Fruit fly (Drosophila melanogaster): ENCODE measurements around the gene TyrRII.

dm6 chr3R:17718051-17718693, 18.2 kb upstream of the TyrRII start, which contains the start of gene osa:
- TF ChIP-seq Myc (optimal IDR thresholded peaks at IDR 0.05) (no peak), psq (optimal IDR thresholded peaks at IDR 0.05) (no peak)

All from Kc167 (cell line).